Worm (Caenorhabditis elegans) whole organism, mixed stage, embryonic: ENCODE data around the gene hphd-1.

Experiments
- M03D4.4 ChIP-seq: sonication (generic microtip); optimal IDR thresholded peaks from 2 replicates; lab custom pipeline; 2017; ENCODE audit warnings: mild to moderate bottlenecking, missing genetic modification characterization, missing compliant biosample characterization
- bed-3 ChIP-seq: fragments of 200-800 bp; sonication (Bioruptor generic); optimal IDR thresholded peaks from 3 replicates; lab custom pipeline; 2018; ENCODE audit warnings: mild to moderate bottlenecking, missing genetic modification characterization, moderate library complexity, missing compliant biosample characterization
- blmp-1 ChIP-seq: fragments of 150-350 bp; optimal IDR thresholded peaks from 2 replicates; lab custom pipeline; 2014; ENCODE audit warnings: missing biosample characterization, missing genetic modification characterization
- ceh-39 ChIP-seq: fragments of 150-350 bp; optimal IDR thresholded peaks from 2 replicates; lab custom pipeline; 2014; ENCODE audit warnings: missing biosample characterization, missing genetic modification characterization
- ceh-43 ChIP-seq: fragments of 200-800 bp; sonication (Bioruptor generic); optimal IDR thresholded peaks from 2 replicates; lab custom pipeline; 2018; ENCODE audit warnings: mild to moderate bottlenecking, missing genetic modification characterization, moderate library complexity, missing compliant biosample characterization
- ceh-83 ChIP-seq: fragments of 200-800 bp; sonication (Bioruptor generic); optimal IDR thresholded peaks from 2 replicates; lab custom pipeline; 2018; ENCODE audit warnings: mild to moderate bottlenecking, missing genetic modification characterization, missing compliant biosample characterization
- ces-1 ChIP-seq: fragments of 150-350 bp; optimal IDR thresholded peaks from 2 replicates; lab custom pipeline; 2014; ENCODE audit warnings: missing biosample characterization, missing genetic modification reagents, missing genetic modification characterization
- cnd-1 ChIP-seq: fragments of 200-800 bp; sonication (Bioruptor generic); optimal IDR thresholded peaks from 2 replicates; lab custom pipeline; 2018; ENCODE audit warnings: mild to moderate bottlenecking, missing genetic modification characterization, missing compliant biosample characterization
- drap-1 ChIP-seq: fragments of 200-800 bp; sonication (Bioruptor generic); optimal IDR thresholded peaks from 3 replicates; lab custom pipeline; 2018; ENCODE audit warnings: mild to moderate bottlenecking, missing genetic modification characterization, missing compliant biosample characterization
- elt-1 ChIP-seq: sonication (generic microtip); optimal IDR thresholded peaks from 2 replicates; lab custom pipeline; 2017; ENCODE audit warnings: missing genetic modification characterization, mild to moderate bottlenecking, missing compliant biosample characterization, antibody characterized with exemption, moderate library complexity, borderline replicate concordance; ENCODE audit not compliant: insufficient read depth
- elt-3 ChIP-seq: fragments of 150-350 bp; optimal IDR thresholded peaks from 2 replicates; lab custom pipeline; 2014; ENCODE audit warnings: missing biosample characterization, missing genetic modification characterization
- hlh-1 ChIP-seq: fragments of 150-350 bp; optimal IDR thresholded peaks from 2 replicates; lab custom pipeline; 2014; ENCODE audit warnings: missing biosample characterization, missing genetic modification reagents, missing genetic modification characterization
- lin-13 ChIP-seq: fragments of 150-350 bp; optimal IDR thresholded peaks from 2 replicates; lab custom pipeline; 2014; ENCODE audit warnings: missing biosample characterization, missing genetic modification characterization
- lin-32 ChIP-seq: fragments of 200-800 bp; sonication (Bioruptor generic); optimal IDR thresholded peaks from 2 replicates; lab custom pipeline; 2018; ENCODE audit warnings: mild to moderate bottlenecking, missing genetic modification characterization, missing compliant biosample characterization
- lsy-2 ChIP-seq: fragments of 150-350 bp; optimal IDR thresholded peaks from 2 replicates; lab custom pipeline; 2014; ENCODE audit warnings: missing biosample characterization, missing genetic modification characterization
- mab-5 ChIP-seq: fragments of 150-350 bp; optimal IDR thresholded peaks from 2 replicates; lab custom pipeline; 2014; ENCODE audit warnings: missing biosample characterization, missing genetic modification characterization
- mep-1 ChIP-seq: fragments of 150-350 bp; optimal IDR thresholded peaks from 2 replicates; lab custom pipeline; 2017; ENCODE audit warnings: missing biosample characterization, missing genetic modification reagents, missing genetic modification characterization, inconsistent platforms
- mls-2 ChIP-seq: sonication (generic microtip); optimal IDR thresholded peaks from 2 replicates; lab custom pipeline; 2016; ENCODE audit warnings: mild to moderate bottlenecking, missing genetic modification characterization, moderate library complexity, missing compliant biosample characterization
- nhr-12 ChIP-seq: fragments of 150-350 bp; optimal IDR thresholded peaks from 2 replicates; lab custom pipeline; 2014; ENCODE audit warnings: missing biosample characterization, missing genetic modification characterization
- nhr-2 ChIP-seq: fragments of 150-350 bp; optimal IDR thresholded peaks from 2 replicates; lab custom pipeline; 2014; ENCODE audit warnings: missing biosample characterization, missing genetic modification characterization
- nhr-28 ChIP-seq: fragments of 150-350 bp; optimal IDR thresholded peaks from 2 replicates; lab custom pipeline; 2014; ENCODE audit warnings: missing biosample characterization, missing genetic modification characterization
- nhr-76 ChIP-seq: sonication (generic microtip); optimal IDR thresholded peaks from 2 replicates; lab custom pipeline; 2017; ENCODE audit warnings: missing biosample characterization, missing genetic modification characterization
- sem-2 ChIP-seq: fragments of 200-800 bp; sonication (Bioruptor generic); optimal IDR thresholded peaks from 2 replicates; lab custom pipeline; 2018; ENCODE audit warnings: mild to moderate bottlenecking, missing genetic modification characterization, missing compliant biosample characterization
- snpc-4 ChIP-seq: fragments of 150-350 bp; optimal IDR thresholded peaks from 2 replicates; lab custom pipeline; 2014; ENCODE audit warnings: missing biosample characterization, missing genetic modification characterization
- unc-39 ChIP-seq: fragments of 150-350 bp; optimal IDR thresholded peaks from 2 replicates; lab custom pipeline; 2014; ENCODE audit warnings: missing biosample characterization, missing genetic modification characterization
- unc-62 ChIP-seq: fragments of 150-350 bp; optimal IDR thresholded peaks from 2 replicates; lab custom pipeline; 2014; ENCODE audit warnings: missing biosample characterization, missing genetic modification reagents, missing genetic modification characterization
- zip-8 ChIP-seq: fragments of 150-350 bp; optimal IDR thresholded peaks from 2 replicates; lab custom pipeline; 2014; ENCODE audit warnings: missing biosample characterization, missing genetic modification characterization

The hphd-1 gene

DNA sequence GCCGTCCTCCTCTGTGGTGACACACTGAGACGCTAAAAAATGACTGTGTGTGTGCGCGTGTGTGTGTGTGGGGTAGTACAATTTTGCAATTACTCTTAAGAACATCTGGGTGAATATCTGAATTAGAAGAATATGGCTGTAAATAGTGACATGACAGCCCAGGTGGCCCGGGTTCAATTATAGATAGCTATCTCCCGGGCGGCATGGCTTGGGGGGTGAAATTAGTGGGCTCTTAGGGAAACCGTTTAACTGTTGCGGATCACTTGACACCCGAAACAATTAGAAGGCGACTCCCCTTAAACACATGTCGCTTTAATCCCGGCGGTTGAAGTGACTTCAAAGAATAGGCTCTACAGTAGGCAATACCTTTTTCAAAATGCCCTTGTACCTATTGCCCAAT, 6.2 kb downstream of the hphd-1 start:
- TF ChIP-seq drap-1 (GFP tag; lab: Kevin White, UChicago) (no peak), ceh-43 (GFP tag; lab: Kevin White, UChicago) (peak; percentile 36), nhr-2 (tag; lab: Kevin White, UChicago) (peak; percentile 67)

DNA sequence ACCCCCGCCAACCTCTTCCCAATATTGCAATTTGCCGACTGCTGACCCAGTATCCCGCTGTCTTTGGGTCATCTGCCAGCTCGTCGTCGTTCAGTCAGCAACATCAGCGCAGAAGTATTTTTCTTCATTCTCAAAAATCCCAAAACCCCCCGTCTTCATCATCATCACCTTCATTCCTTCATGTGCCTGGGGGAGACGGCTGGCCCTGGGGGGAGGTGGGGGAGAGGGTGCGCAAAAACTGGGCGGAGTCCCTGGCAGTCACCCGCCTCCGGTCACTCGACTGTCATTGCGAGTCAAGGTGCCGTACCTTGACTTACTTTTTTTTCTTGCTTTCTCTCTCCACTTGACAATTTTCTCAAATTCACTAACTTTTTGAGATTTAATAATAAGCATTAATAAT, 8.6 kb downstream of the hphd-1 start:
- TF ChIP-seq lin-13 (tag; lab: Kevin White, UChicago), result no peak
- no peak for TF ChIP-seq ceh-43 (GFP tag; lab: Kevin White, UChicago)
- no peak for TF ChIP-seq drap-1 (GFP tag; lab: Kevin White, UChicago)
- TF ChIP-seq unc-39 (tag; lab: Kevin White, UChicago), result no peak
- no peak for TF ChIP-seq nhr-28 (tag; lab: Kevin White, UChicago)
- no peak for TF ChIP-seq nhr-2 (tag; lab: Kevin White, UChicago)
- TF ChIP-seq lin-32 (GFP tag; lab: Kevin White, UChicago), result no peak
- TF ChIP-seq blmp-1 (tag; lab: Kevin White, UChicago), result no peak
- no peak for TF ChIP-seq nhr-76
- TF ChIP-seq unc-62 (GFP tag; lab: Kevin White, UChicago), result no peak
- TF ChIP-seq mab-5 (tag; lab: Kevin White, UChicago), result no peak
- no peak for TF ChIP-seq hlh-1
- TF ChIP-seq bed-3 (GFP tag; lab: Kevin White, UChicago), result no peak
- no peak for TF ChIP-seq ces-1
- TF ChIP-seq, all 35 proteins: peak for 0

DNA sequence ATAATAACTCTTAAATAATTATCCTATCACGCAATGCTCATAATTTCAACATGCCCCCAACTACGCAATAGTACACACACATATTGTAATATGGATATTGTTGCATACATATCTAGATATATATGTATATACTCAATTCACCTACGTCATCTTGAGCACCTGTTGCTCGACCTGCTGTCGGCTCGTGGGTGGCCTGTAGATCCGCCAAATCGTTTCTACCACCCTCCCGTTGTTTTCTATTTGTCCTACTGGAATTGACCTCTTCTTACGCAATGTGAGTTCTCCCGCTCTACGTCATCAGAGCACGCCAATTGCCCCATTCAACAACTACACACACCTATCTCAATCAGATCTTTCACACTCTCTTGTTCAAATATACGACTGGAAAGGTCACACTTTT, 10.6 kb downstream of the hphd-1 start:
- TF ChIP-seq ceh-39, result peak; percentile 27
- peak; percentile 98 for TF ChIP-seq nhr-2 (tag; lab: Kevin White, UChicago)
- TF ChIP-seq hlh-1, result peak; percentile 60
- no peak for TF ChIP-seq snpc-4 (tag; lab: Kevin White, UChicago)
- no peak for TF ChIP-seq mep-1
- peak; percentile 40 for TF ChIP-seq cnd-1 (tag; lab: Kevin White, UChicago)
- no peak for TF ChIP-seq nhr-12 (tag; lab: Kevin White, UChicago)
- TF ChIP-seq zip-8 (tag; lab: Kevin White, UChicago), result peak; percentile 80
- TF ChIP-seq elt-1 (tag; lab: Kevin White, UChicago), result peak; percentile 13

DNA sequence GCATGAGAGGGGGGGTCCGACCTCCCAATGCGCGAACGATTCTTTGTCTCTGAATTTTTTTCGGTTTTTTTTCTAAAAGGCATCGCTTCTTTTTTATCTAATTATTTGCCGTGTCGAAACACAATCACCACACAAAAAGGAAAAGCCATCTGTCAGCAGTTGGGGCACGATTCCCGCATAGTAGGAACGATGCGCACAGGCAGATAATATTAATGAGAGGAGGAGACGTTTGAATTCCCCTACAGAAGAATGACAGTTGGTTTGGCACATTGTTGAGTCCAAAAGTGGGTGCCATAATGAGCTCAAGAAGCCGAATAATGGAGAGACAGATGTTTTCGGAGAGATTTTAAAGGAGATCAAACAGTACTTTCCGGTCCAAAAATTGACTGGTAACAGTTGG, 11.7 kb downstream of the hphd-1 start:
- TF ChIP-seq lin-32 (GFP tag; lab: Kevin White, UChicago) (peak; percentile 90), zip-8 (tag; lab: Kevin White, UChicago) (peak; percentile 15), ceh-83 (GFP tag; lab: Kevin White, UChicago) (no peak), unc-39 (tag; lab: Kevin White, UChicago) (no peak), hlh-1 (no peak), nhr-2 (tag; lab: Kevin White, UChicago) (peak; percentile 58), ceh-43 (GFP tag; lab: Kevin White, UChicago) (no peak), mab-5 (tag; lab: Kevin White, UChicago) (no peak), cnd-1 (tag; lab: Kevin White, UChicago) (peak; percentile 47), nhr-76 (no peak), elt-3 (no peak)

DNA sequence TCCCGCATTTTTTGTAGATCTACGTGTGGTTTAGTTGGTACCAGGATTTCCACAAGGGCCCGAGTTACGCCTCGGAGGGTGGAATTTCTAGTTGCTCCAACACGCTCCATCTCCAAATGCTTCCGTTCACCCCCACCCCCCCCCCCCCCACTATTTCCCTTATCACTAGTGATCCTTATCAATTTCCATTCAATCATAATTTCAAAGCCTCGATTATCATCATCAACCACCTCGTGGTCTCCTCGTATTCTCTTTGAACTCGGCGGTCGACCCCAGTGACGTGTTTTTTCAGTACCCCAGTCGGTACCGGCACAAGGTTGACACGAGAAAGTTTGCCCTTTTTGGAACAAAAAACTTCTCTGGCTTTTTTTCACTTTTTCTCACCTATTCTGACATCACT, 13.5 kb downstream of the hphd-1 start:
- no peak for TF ChIP-seq lsy-2

DNA sequence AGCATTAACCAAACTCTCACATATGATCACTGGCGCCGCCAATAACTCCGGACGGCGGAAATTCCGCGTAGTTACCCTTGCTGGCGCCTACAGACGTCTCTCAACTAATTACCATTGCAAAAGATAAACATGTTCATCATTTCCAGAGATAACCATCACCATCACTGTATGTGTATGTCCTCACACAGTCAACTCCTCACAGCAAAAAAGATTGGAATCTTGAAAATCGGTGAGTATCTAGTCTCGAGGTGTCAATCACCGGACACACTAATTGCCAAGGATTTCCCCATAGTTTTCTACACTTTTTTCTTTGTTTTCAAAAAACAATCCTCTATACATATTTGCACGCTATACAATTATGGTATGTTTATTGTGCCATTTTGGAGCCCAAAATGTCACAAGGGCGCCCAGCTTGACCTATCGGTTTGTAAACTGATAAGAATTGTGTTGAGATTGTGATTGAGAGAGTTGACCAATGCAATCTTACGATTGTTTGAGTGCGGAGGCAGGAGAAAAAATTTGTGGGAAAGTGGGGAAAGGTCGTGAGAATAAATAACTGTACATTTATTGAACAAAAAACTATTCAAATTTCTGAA, 14.3 kb downstream of the hphd-1 start:
- TF ChIP-seq mls-2 (tag; lab: Kevin White, UChicago) (no peak), mep-1 (no peak), elt-1 (tag; lab: Kevin White, UChicago) (peak; percentile 86), unc-62 (GFP tag; lab: Kevin White, UChicago) (peak; percentile 55), nhr-12 (tag; lab: Kevin White, UChicago) (no peak), nhr-76 (no peak), zip-8 (tag; lab: Kevin White, UChicago) (no peak), bed-3 (GFP tag; lab: Kevin White, UChicago) (no peak), M03D4.4 (tag; lab: Kevin White, UChicago) (no peak), ceh-83 (GFP tag; lab: Kevin White, UChicago) (no peak)

DNA sequence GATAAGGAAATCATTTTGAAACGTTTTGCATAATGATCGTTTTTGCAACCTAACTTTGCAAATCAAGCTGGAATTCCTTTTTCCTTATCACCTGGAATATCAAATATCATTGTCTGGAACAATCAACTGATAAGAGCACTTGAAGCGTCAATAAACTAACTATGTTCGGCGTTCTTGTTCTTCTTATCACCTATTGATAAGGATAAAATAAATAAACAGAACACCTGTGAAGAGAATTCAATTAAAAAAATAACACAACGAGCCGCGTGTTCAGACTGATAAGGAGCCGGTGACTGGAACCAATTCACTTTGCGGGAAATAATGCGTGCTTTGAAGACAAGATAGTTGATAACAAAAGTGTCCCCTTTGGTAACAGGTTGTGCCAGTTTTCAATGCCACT, 16.2 kb downstream of the hphd-1 start, which contains the start of gene cyd-1:
Gene cyd-1, plus strand, starts transcription at position 380 of the 400 bp plus-strand sequence.
- TF ChIP-seq elt-1 (tag; lab: Kevin White, UChicago) (peak; percentile 18), mep-1 (no peak), drap-1 (GFP tag; lab: Kevin White, UChicago) (no peak), sem-2 (GFP tag; lab: Kevin White, UChicago) (no peak), ceh-43 (GFP tag; lab: Kevin White, UChicago) (no peak)
